Worm (Caenorhabditis elegans) whole organism, midembryonic: ENCODE measurements around the gene F20B6.5.
"Not testable (repeated sequence)": the region's sequence is repeated elsewhere in the genome, so short reads cannot be mapped to it uniquely, and the experiment has no call there.

Experiments used
- T22C8.4 ChIP-seq: fragments of 200-800 bp; sonication (Bioruptor generic); IDR thresholded peaks from 2 replicates; pipeline ENCODE4 v1.3.6; 2022; ENCODE audit warnings: missing genetic modification characterization, missing compliant biosample characterization
- cog-1 ChIP-seq: sonication (generic microtip); optimal IDR thresholded peaks from 2 replicates; lab custom pipeline; 2016; ENCODE audit warnings: missing genetic modification characterization, missing compliant biosample characterization
- flt-1 ChIP-seq: fragments of 200-800 bp; sonication (Bioruptor generic); IDR thresholded peaks from 2 replicates; pipeline ENCODE4 v1.3.6; 2022; ENCODE audit warnings: missing genetic modification characterization, missing compliant biosample characterization
- klf-2 ChIP-seq: fragments of 200-800 bp; sonication (Bioruptor generic); conservative IDR thresholded peaks from 2 replicates; pipeline ENCODE4 v1.3.6; 2022; ENCODE audit warnings: missing genetic modification reagents, missing genetic modification characterization, missing compliant biosample characterization
- med-1 ChIP-seq: sonication (generic microtip); optimal IDR thresholded peaks from 2 replicates; lab custom pipeline; 2017; ENCODE audit warnings: missing genetic modification characterization, mild to moderate bottlenecking, missing compliant biosample characterization, antibody characterized with exemption, missing genetic modification reagents; ENCODE audit not compliant: insufficient read depth
- ref-1 ChIP-seq: fragments of 200-800 bp; sonication (Bioruptor generic); conservative IDR thresholded peaks from 2 replicates; pipeline ENCODE4 v1.3.6; 2022; ENCODE audit warnings: missing genetic modification reagents, missing genetic modification characterization, missing compliant biosample characterization
- tab-1 ChIP-seq: fragments of 200-800 bp; sonication (Bioruptor generic); IDR thresholded peaks from 2 replicates; pipeline ENCODE4 v1.3.6; 2022; ENCODE audit warnings: missing genetic modification characterization, missing compliant biosample characterization
- ztf-23 ChIP-seq: fragments of 200-800 bp; sonication (Bioruptor generic); IDR thresholded peaks from 2 replicates; pipeline ENCODE4 v1.3.6; 2022; ENCODE audit warnings: missing genetic modification reagents, missing genetic modification characterization, missing compliant biosample characterization
- ztf-29 ChIP-seq: fragments of 200-800 bp; sonication (Bioruptor generic); IDR thresholded peaks from 2 replicates; pipeline ENCODE4 v1.3.6; 2022; ENCODE audit warnings: missing genetic modification reagents, missing genetic modification characterization, missing compliant biosample characterization

The F20B6.5 gene

ce11 chrX:4199829-4200228 lies at the start of gene F20B6.5:
TSS of gene F20B6.5 (minus strand) at chrX:4199929.
- not testable (repeated sequence) for TF ChIP-seq ztf-23, klf-2, T22C8.4 (GFP tag; lab: Robert Waterston, UW)

ce11 chrX:4248949-4249348 lies 49.2 kb upstream of the F20B6.5 start, which contains the start of gene hlh-13:
TSS of gene hlh-13 (plus strand) at chrX:4249249.
- TF ChIP-seq klf-2 (GFP tag; lab: Robert Waterston, UW) (no peak), ztf-23 (GFP tag; lab: Robert Waterston, UW) (no peak), flt-1 (GFP tag; lab: Robert Waterston, UW) (no peak), tab-1 (GFP tag; lab: Robert Waterston, UW) (no peak), ztf-29 (no peak), cog-1 (tag; lab: Kevin White, UChicago) (no peak), ref-1 (no peak), T22C8.4 (GFP tag; lab: Robert Waterston, UW) (no peak), med-1 (GFP tag; lab: Kevin White, UChicago) (no peak)

- TF ChIP-seq cog-1 (tag; lab: Kevin White, UChicago) (no peak), ztf-23 (GFP tag; lab: Robert Waterston, UW) (no peak), klf-2 (GFP tag; lab: Robert Waterston, UW) (no peak), ztf-29 (no peak), T22C8.4 (GFP tag; lab: Robert Waterston, UW) (no peak), med-1 (GFP tag; lab: Kevin White, UChicago) (no peak), tab-1 (GFP tag; lab: Robert Waterston, UW) (no peak), flt-1 (GFP tag; lab: Robert Waterston, UW) (no peak), ref-1 (no peak)
These were observed 48.7 kb upstream of the F20B6.5 start for ce11 chrX:4248417-4248816.

ce11 chrX:4246867-4247591 lies 47.3 kb upstream of the F20B6.5 start, which contains the start of gene F48D6.4:
TSS of gene F48D6.4 (minus strand) at chrX:4247212.
- no peak for TF ChIP-seq ref-1
- TF ChIP-seq ztf-29, result no peak
- TF ChIP-seq flt-1 (GFP tag; lab: Robert Waterston, UW), result no peak
- TF ChIP-seq ztf-23 (GFP tag; lab: Robert Waterston, UW), result no peak

ce11 chrX:4246237-4246697 lies 46.5 kb upstream of the F20B6.5 start:
- no peak for TF ChIP-seq flt-1 (GFP tag; lab: Robert Waterston, UW)
- 0 out of 2 replicates have a peak, but pooled peaks have one; percentile 24 for TF ChIP-seq ztf-23 (GFP tag; lab: Robert Waterston, UW)
- no peak for TF ChIP-seq ref-1
- TF ChIP-seq med-1 (GFP tag; lab: Kevin White, UChicago), result no peak
- no peak for TF ChIP-seq cog-1 (tag; lab: Kevin White, UChicago)
- TF ChIP-seq klf-2 (GFP tag; lab: Robert Waterston, UW), result no peak
- TF ChIP-seq tab-1 (GFP tag; lab: Robert Waterston, UW), result no peak

- TF ChIP-seq med-1 (GFP tag; lab: Kevin White, UChicago) (no peak), cog-1 (tag; lab: Kevin White, UChicago) (no peak), tab-1 (GFP tag; lab: Robert Waterston, UW) (no peak), ztf-23 (GFP tag; lab: Robert Waterston, UW) (no peak), ztf-29 (no peak), T22C8.4 (GFP tag; lab: Robert Waterston, UW) (no peak), klf-2 (GFP tag; lab: Robert Waterston, UW) (no peak), flt-1 (GFP tag; lab: Robert Waterston, UW) (no peak), ref-1 (no peak)
These were observed 45.4 kb upstream of the F20B6.5 start for ce11 chrX:4245124-4245523.

- TF ChIP-seq ztf-29 (no peak), klf-2 (GFP tag; lab: Robert Waterston, UW) (no peak), T22C8.4 (GFP tag; lab: Robert Waterston, UW) (no peak), cog-1 (tag; lab: Kevin White, UChicago) (no peak), tab-1 (GFP tag; lab: Robert Waterston, UW) (no peak), med-1 (GFP tag; lab: Kevin White, UChicago) (no peak), ztf-23 (GFP tag; lab: Robert Waterston, UW) (no peak), flt-1 (GFP tag; lab: Robert Waterston, UW) (no peak), ref-1 (no peak)
These were observed 44.9 kb upstream of the F20B6.5 start for ce11 chrX:4244489-4245123.

ce11 chrX:4238971-4239370 lies 39.2 kb upstream of the F20B6.5 start:
- TF ChIP-seq ref-1 (no peak), med-1 (GFP tag; lab: Kevin White, UChicago) (no peak), ztf-29 (no peak), cog-1 (tag; lab: Kevin White, UChicago) (no peak), tab-1 (GFP tag; lab: Robert Waterston, UW) (no peak), T22C8.4 (GFP tag; lab: Robert Waterston, UW) (no peak), klf-2 (GFP tag; lab: Robert Waterston, UW) (no peak), ztf-23 (GFP tag; lab: Robert Waterston, UW) (no peak), flt-1 (GFP tag; lab: Robert Waterston, UW) (no peak)

- TF ChIP-seq tab-1 (GFP tag; lab: Robert Waterston, UW), result no peak
- no peak for TF ChIP-seq ztf-29
- TF ChIP-seq klf-2 (GFP tag; lab: Robert Waterston, UW), result no peak
- TF ChIP-seq cog-1 (tag; lab: Kevin White, UChicago), result no peak
- TF ChIP-seq ref-1, result no peak
- TF ChIP-seq ztf-23 (GFP tag; lab: Robert Waterston, UW), result no peak
- TF ChIP-seq T22C8.4 (GFP tag; lab: Robert Waterston, UW), result no peak
- no peak for TF ChIP-seq flt-1 (GFP tag; lab: Robert Waterston, UW)
- no peak for TF ChIP-seq med-1 (GFP tag; lab: Kevin White, UChicago)
These were observed 36.0 kb upstream of the F20B6.5 start, which contains the start of gene rab-37 for ce11 chrX:4235752-4236151. TSS of gene rab-37 (minus strand) at chrX:4235852.
